Fruit fly (Drosophila melanogaster) whole organism, embryonic: Measurements from ENCODE around the gene CG10345.
A peak's percentile ranks its signal among the peaks of the same experiment; 100 is the strongest.

Source experiments
- Aef1 ChIP-seq: fragments of 200-800 bp; sonication (Bioruptor generic); IDR thresholded peaks from 3 replicates; pipeline ENCODE4 v1.3.6; 2022; ENCODE audit warnings: missing biosample characterization, missing genetic modification characterization
- BEAF-32 ChIP-seq: fragments of 200-800 bp; sonication (Bioruptor generic); optimal IDR thresholded peaks from 3 replicates; lab custom pipeline; 2017; ENCODE audit warnings: missing biosample characterization, missing genetic modification characterization, mild to moderate bottlenecking, moderate library complexity, missing genetic modification reagents
- Bgb ChIP-seq: fragments of 200-800 bp; sonication (Bioruptor generic); IDR thresholded peaks from 2 replicates; pipeline ENCODE4 v1.3.6; 2022; ENCODE audit warnings: missing biosample characterization, missing genetic modification characterization; ENCODE audit not compliant: partially characterized antibody
- C15 ChIP-seq: fragments of 200-800 bp; sonication (Bioruptor generic); IDR thresholded peaks from 3 replicates; pipeline ENCODE4 v1.3.6; 2022; ENCODE audit warnings: missing biosample characterization, missing genetic modification characterization
- CG1233 ChIP-seq: fragments of 200-800 bp; sonication (Bioruptor generic); optimal IDR thresholded peaks from 4 replicates; lab custom pipeline; 2018; ENCODE audit warnings: missing biosample characterization, mild to moderate bottlenecking, missing genetic modification characterization
- CG12391 ChIP-seq: fragments of 200-800 bp; sonication (Bioruptor generic); optimal IDR thresholded peaks from 3 replicates; lab custom pipeline; 2018; ENCODE audit warnings: missing biosample characterization, mild to moderate bottlenecking, missing genetic modification characterization, moderate library complexity
- CG13894 ChIP-seq: fragments of 200-800 bp; sonication (Bioruptor generic); optimal IDR thresholded peaks from 3 replicates; lab custom pipeline; 2018; ENCODE audit warnings: missing biosample characterization, mild to moderate bottlenecking, missing genetic modification characterization, moderate library complexity
- CG15011 ChIP-seq: fragments of 200-800 bp; sonication (Bioruptor generic); optimal IDR thresholded peaks from 3 replicates; lab custom pipeline; 2018; ENCODE audit warnings: missing biosample characterization, mild to moderate bottlenecking, missing genetic modification characterization
- CG1529 ChIP-seq: fragments of 200-800 bp; sonication (Bioruptor generic); optimal IDR thresholded peaks from 3 replicates; lab custom pipeline; 2018; ENCODE audit warnings: missing biosample characterization, missing genetic modification characterization
- CG30403 ChIP-seq: fragments of 200-800 bp; sonication (Bioruptor generic); optimal IDR thresholded peaks from 3 replicates; lab custom pipeline; 2016; ENCODE audit warnings: missing biosample characterization, missing genetic modification characterization
- CG3065 ChIP-seq: fragments of 200-800 bp; sonication (Bioruptor generic); optimal IDR thresholded peaks from 2 replicates; lab custom pipeline; 2016; ENCODE audit warnings: missing biosample characterization, missing genetic modification characterization
- CG31224 ChIP-seq: fragments of 200-800 bp; sonication (Bioruptor generic); IDR thresholded peaks from 2 replicates; pipeline ENCODE4 v1.3.6; 2022; ENCODE audit warnings: missing biosample characterization, missing genetic modification characterization
- CG33213 ChIP-seq: fragments of 200-800 bp; sonication (Bioruptor generic); optimal IDR thresholded peaks from 3 replicates; lab custom pipeline; 2016; ENCODE audit warnings: missing biosample characterization, missing genetic modification characterization
- CG33557 ChIP-seq: fragments of 200-800 bp; sonication (Bioruptor generic); optimal IDR thresholded peaks from 2 replicates; lab custom pipeline; 2019; ENCODE audit warnings: missing biosample characterization, mild to moderate bottlenecking, missing genetic modification characterization, moderate library complexity
- CG34376 ChIP-seq: fragments of 200-800 bp; sonication (Bioruptor generic); optimal IDR thresholded peaks from 2 replicates; lab custom pipeline; 2018; ENCODE audit warnings: missing biosample characterization, mild to moderate bottlenecking, missing genetic modification characterization
- CG3847 ChIP-seq: fragments of 200-800 bp; sonication (Bioruptor generic); IDR thresholded peaks from 2 replicates; pipeline ENCODE4 v1.3.6; 2022; ENCODE audit warnings: missing biosample characterization, missing genetic modification characterization
- CG3995 ChIP-seq: fragments of 200-800 bp; sonication (Bioruptor generic); optimal IDR thresholded peaks from 3 replicates; lab custom pipeline; 2016; ENCODE audit warnings: missing biosample characterization, missing genetic modification characterization
- CG4360 ChIP-seq: fragments of 200-800 bp; sonication (Bioruptor generic); IDR thresholded peaks from 2 replicates; pipeline ENCODE4 v1.3.6; 2022; ENCODE audit warnings: missing biosample characterization, missing genetic modification characterization
- CG4730 ChIP-seq: fragments of 200-800 bp; sonication (Bioruptor generic); IDR thresholded peaks from 2 replicates; pipeline ENCODE4 v1.3.6; 2022; ENCODE audit warnings: missing biosample characterization, missing genetic modification characterization
- CG6272 ChIP-seq: fragments of 200-800 bp; sonication (Bioruptor generic); IDR thresholded peaks from 2 replicates; pipeline ENCODE4 v1.3.6; 2022; ENCODE audit warnings: missing biosample characterization, missing genetic modification characterization
- CG6813 ChIP-seq: fragments of 200-800 bp; sonication (Bioruptor generic); optimal IDR thresholded peaks from 2 replicates; lab custom pipeline; 2017; ENCODE audit warnings: missing biosample characterization, missing genetic modification characterization, mild to moderate bottlenecking, moderate library complexity, missing genetic modification reagents
- Chrac-16 ChIP-seq: fragments of 200-800 bp; sonication (Bioruptor generic); optimal IDR thresholded peaks from 3 replicates; lab custom pipeline; 2016; ENCODE audit warnings: missing biosample characterization, missing genetic modification characterization
- E2f1 ChIP-seq: fragments of 200-800 bp; sonication (Bioruptor generic); IDR thresholded peaks from 2 replicates; pipeline ENCODE4 v1.3.6; 2022; ENCODE audit warnings: missing biosample characterization, missing genetic modification characterization
- Ets97D ChIP-seq: fragments of 200-800 bp; sonication (Bioruptor generic); optimal IDR thresholded peaks from 3 replicates; lab custom pipeline; 2016; ENCODE audit warnings: missing biosample characterization, missing genetic modification characterization
- Hmr ChIP-seq: fragments of 200-800 bp; sonication (Bioruptor generic); optimal IDR thresholded peaks from 3 replicates; lab custom pipeline; 2017; ENCODE audit warnings: mild to moderate bottlenecking, missing biosample characterization, missing genetic modification reagents, missing genetic modification characterization
- Max ChIP-seq: fragments of 200-800 bp; sonication (Bioruptor generic); optimal IDR thresholded peaks from 2 replicates; lab custom pipeline; 2016; ENCODE audit warnings: missing biosample characterization, mild to moderate bottlenecking, missing genetic modification characterization
- Mrtf ChIP-seq: fragments of 200-800 bp; sonication (Bioruptor generic); IDR thresholded peaks from 3 replicates; pipeline ENCODE4 v1.3.6; 2022; ENCODE audit warnings: missing biosample characterization, missing genetic modification characterization
- NC2α ChIP-seq: fragments of 200-800 bp; sonication (Bioruptor generic); optimal IDR thresholded peaks from 2 replicates; lab custom pipeline; 2016; ENCODE audit warnings: missing biosample characterization, missing genetic modification characterization
- Opbp ChIP-seq: fragments of 200-800 bp; sonication (Bioruptor generic); IDR thresholded peaks from 3 replicates; pipeline ENCODE4 v1.3.6; 2022; ENCODE audit warnings: missing biosample characterization, missing genetic modification characterization; ENCODE audit not compliant: partially characterized antibody
- Six4 ChIP-seq: fragments of 200-800 bp; sonication (Bioruptor generic); optimal IDR thresholded peaks from 2 replicates; lab custom pipeline; 2016; ENCODE audit warnings: missing biosample characterization, missing genetic modification characterization
- amos ChIP-seq: fragments of 200-800 bp; sonication (Bioruptor generic); IDR thresholded peaks from 2 replicates; pipeline ENCODE4 v1.3.6; 2022; ENCODE audit warnings: missing biosample characterization, missing genetic modification characterization; ENCODE audit not compliant: partially characterized antibody
- ato ChIP-seq: fragments of 200-800 bp; sonication (Bioruptor generic); IDR thresholded peaks from 2 replicates; pipeline ENCODE4 v1.3.6; 2022; ENCODE audit warnings: missing biosample characterization, missing genetic modification characterization; ENCODE audit not compliant: partially characterized antibody
- bab2 ChIP-seq: fragments of 200-800 bp; sonication (Bioruptor generic); optimal IDR thresholded peaks from 2 replicates; lab custom pipeline; 2016; ENCODE audit warnings: missing biosample characterization, missing genetic modification characterization
- chif ChIP-seq, 2 experiments: fragments of 200-800 bp; sonication (Bioruptor generic); optimal IDR thresholded peaks; 3 replicates each; lab custom pipeline; 2016; ENCODE audit warnings: missing biosample characterization in 2 of 2, missing genetic modification characterization in 2 of 2
- dimm ChIP-seq: fragments of 200-800 bp; sonication (Bioruptor generic); IDR thresholded peaks from 2 replicates; pipeline ENCODE4 v1.3.6; 2022; ENCODE audit warnings: missing biosample characterization, missing genetic modification characterization
- disco-r ChIP-seq: fragments of 200-800 bp; sonication (Bioruptor generic); optimal IDR thresholded peaks from 2 replicates; lab custom pipeline; 2016; ENCODE audit warnings: missing biosample characterization, missing genetic modification characterization
- fd102C ChIP-seq: fragments of 200-800 bp; sonication (Bioruptor generic); optimal IDR thresholded peaks from 2 replicates; lab custom pipeline; 2018; ENCODE audit warnings: missing biosample characterization, mild to moderate bottlenecking, missing genetic modification characterization, moderate library complexity
- fd96Cb ChIP-seq: fragments of 200-800 bp; sonication (Bioruptor generic); optimal IDR thresholded peaks from 2 replicates; lab custom pipeline; 2018; ENCODE audit warnings: missing biosample characterization, mild to moderate bottlenecking, missing genetic modification characterization, moderate library complexity
- jing ChIP-seq: fragments of 200-800 bp; sonication (Bioruptor generic); optimal IDR thresholded peaks from 2 replicates; lab custom pipeline; 2018; ENCODE audit warnings: missing biosample characterization, mild to moderate bottlenecking, missing genetic modification characterization
- knrl ChIP-seq: fragments of 200-800 bp; sonication (Bioruptor generic); IDR thresholded peaks from 3 replicates; pipeline ENCODE4 v1.3.6; 2022; ENCODE audit warnings: missing biosample characterization, missing genetic modification characterization; ENCODE audit not compliant: partially characterized antibody
- nmo ChIP-seq: fragments of 200-800 bp; sonication (Bioruptor generic); optimal IDR thresholded peaks from 2 replicates; lab custom pipeline; 2018; ENCODE audit warnings: missing biosample characterization, mild to moderate bottlenecking, missing genetic modification characterization, moderate library complexity
- oc ChIP-seq: fragments of 200-800 bp; sonication (Bioruptor generic); optimal IDR thresholded peaks from 2 replicates; lab custom pipeline; 2018; ENCODE audit warnings: missing biosample characterization, mild to moderate bottlenecking, missing genetic modification characterization, moderate library complexity
- pita ChIP-seq: fragments of 200-800 bp; sonication (Bioruptor generic); optimal IDR thresholded peaks from 2 replicates; lab custom pipeline; 2017; ENCODE audit warnings: missing biosample characterization, mild to moderate bottlenecking, missing genetic modification characterization
- pnt ChIP-seq: fragments of 200-800 bp; sonication (Bioruptor generic); optimal IDR thresholded peaks from 3 replicates; lab custom pipeline; 2016; ENCODE audit warnings: missing biosample characterization, missing genetic modification characterization
- pzg ChIP-seq: fragments of 200-800 bp; sonication (Bioruptor generic); optimal IDR thresholded peaks from 3 replicates; lab custom pipeline; 2018; ENCODE audit warnings: missing biosample characterization, mild to moderate bottlenecking, missing genetic modification characterization, moderate library complexity
- sens-2 ChIP-seq: fragments of 200-800 bp; sonication (Bioruptor generic); IDR thresholded peaks from 2 replicates; pipeline ENCODE4 v1.3.6; 2022; ENCODE audit warnings: missing biosample characterization, missing genetic modification characterization
- sim ChIP-seq: fragments of 200-800 bp; sonication (Bioruptor generic); IDR thresholded peaks from 2 replicates; pipeline ENCODE4 v1.3.6; 2022; ENCODE audit warnings: missing biosample characterization, missing genetic modification characterization
- tna ChIP-seq: fragments of 200-800 bp; sonication (Bioruptor generic); IDR thresholded peaks from 2 replicates; pipeline ENCODE4 v1.3.6; 2022; ENCODE audit warnings: missing biosample characterization, missing genetic modification characterization; ENCODE audit not compliant: partially characterized antibody

The CG10345 gene

DNA sequence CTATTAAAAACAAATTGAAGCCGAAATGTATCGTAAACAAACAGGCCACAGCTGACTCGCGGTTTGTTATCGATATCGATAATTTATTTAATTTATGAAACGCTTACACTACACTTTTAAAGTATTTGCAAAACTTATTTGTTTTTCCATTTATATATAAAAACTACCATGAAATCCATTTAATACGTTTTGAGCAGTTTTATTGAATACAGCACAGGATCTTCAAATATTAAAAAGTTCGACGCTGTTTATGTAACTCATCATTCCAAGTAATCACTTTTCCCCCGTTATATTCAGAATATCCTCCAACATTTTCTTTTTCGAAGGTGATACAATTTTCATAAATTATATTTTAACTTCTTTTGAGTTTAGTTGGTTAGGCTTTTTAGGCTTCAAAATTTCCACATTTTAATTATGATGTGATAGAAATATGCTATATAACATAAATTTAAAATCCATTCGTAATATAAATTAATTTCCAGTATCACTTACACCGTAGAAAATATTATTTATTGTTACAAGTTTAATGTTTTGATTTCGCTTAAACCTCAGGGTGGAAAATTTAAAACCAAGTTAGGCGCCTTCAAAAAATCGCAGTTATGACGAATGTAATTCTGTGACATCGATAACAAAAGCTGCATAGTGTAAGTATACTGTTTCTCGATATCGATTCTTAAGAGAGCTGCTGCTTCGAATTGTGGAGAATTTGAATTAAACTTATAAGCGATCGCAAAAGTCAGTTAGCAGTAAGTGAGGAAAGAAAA lies 42.5 kb upstream of the CG10345 start, which contains the start of the genes CG10324 and CCT3 (continued):
- TF ChIP-seq oc (tag; lab: Kevin White, UChicago) = no peak
- peak; percentile 44 for TF ChIP-seq CG1529 (GFP tag; lab: Kevin White, UChicago)
- no peak for TF ChIP-seq ato (GFP tag; lab: Robert Waterston, UW)
- peak; percentile 83 for TF ChIP-seq nmo
- TF ChIP-seq CG15011 (GFP tag; lab: Kevin White, UChicago) = no peak
- peak; percentile 34; the same call in 1 of the 2 replicates for TF ChIP-seq CG31224 (GFP tag; lab: Robert Waterston, UW)
- TF ChIP-seq E2f1 (GFP tag; lab: Robert Waterston, UW) = peak; percentile 19; the same call in 1 of the 2 replicates
- TF ChIP-seq knrl (GFP tag; lab: Robert Waterston, UW) = peak; percentile 68
- TF ChIP-seq sens-2 (GFP tag; lab: Robert Waterston, UW) = peak; percentile 26; the same call in 1 of the 2 replicates
- TF ChIP-seq chif (GFP tag; optimal IDR thresholded peaks at IDR 0.05; lab: Kevin White, UChicago) = peak; percentile 31 to 37
- TF ChIP-seq CG1233 (GFP tag; lab: Kevin White, UChicago) = peak; percentile 51
- peak; percentile 75 for TF ChIP-seq CG12391
- no peak for TF ChIP-seq Hmr
- peak; percentile 43 for TF ChIP-seq CG34376 (GFP tag; lab: Kevin White, UChicago)
- no peak for TF ChIP-seq jing
- TF ChIP-seq CG6813 (GFP tag; lab: Kevin White, UChicago) = no peak
- TF ChIP-seq Bgb (GFP tag; lab: Robert Waterston, UW) = peak; percentile 66
- TF ChIP-seq pzg (GFP tag; lab: Kevin White, UChicago) = peak; percentile 37
- peak; percentile 60 for TF ChIP-seq CG3847
- peak; percentile 98 for TF ChIP-seq CG3995 (GFP tag; lab: Kevin White, UChicago)
- TF ChIP-seq fd96Cb (tag; lab: Kevin White, UChicago) = peak; percentile 70
- TF ChIP-seq CG4360 (GFP tag; lab: Robert Waterston, UW) = no peak
- peak; percentile 72 for TF ChIP-seq amos (GFP tag; lab: Robert Waterston, UW)
- TF ChIP-seq CG33213 (GFP tag; lab: Kevin White, UChicago) = no peak
- no peak for TF ChIP-seq disco-r (GFP tag; lab: Kevin White, UChicago)
- peak; percentile 25 for TF ChIP-seq CG13894 (tag; lab: Kevin White, UChicago)
- peak; percentile 52 for TF ChIP-seq Chrac-16 (GFP tag; lab: Kevin White, UChicago)
- TF ChIP-seq CG33557 = peak; percentile 65
- no peak for TF ChIP-seq Mrtf (GFP tag; lab: Robert Waterston, UW)
- no peak for TF ChIP-seq CG3065 (GFP tag; lab: Kevin White, UChicago)
- 0 out of 3 replicates have a peak, but pooled peaks have one; percentile 34 for TF ChIP-seq C15
- no peak for TF ChIP-seq sim (GFP tag; lab: Robert Waterston, UW)
- peak; percentile 56 for TF ChIP-seq bab2 (GFP tag; lab: Kevin White, UChicago)
- no peak for TF ChIP-seq Ets97D (GFP tag; lab: Kevin White, UChicago)
- TF ChIP-seq pnt (GFP tag; lab: Kevin White, UChicago) = peak; percentile 45
- TF ChIP-seq CG6272 (GFP tag; lab: Robert Waterston, UW) = no peak
- no peak for TF ChIP-seq pita (GFP tag; lab: Kevin White, UChicago)
- TF ChIP-seq tna (GFP tag; lab: Robert Waterston, UW) = peak; percentile 56
- TF ChIP-seq dimm (GFP tag; lab: Robert Waterston, UW) = no peak
- peak; percentile 37 for TF ChIP-seq Six4 (GFP tag; lab: Kevin White, UChicago)
- peak; percentile 80 for TF ChIP-seq CG30403
- no peak for TF ChIP-seq fd102C (GFP tag; lab: Kevin White, UChicago)
- TF ChIP-seq Aef1 (GFP tag; lab: Robert Waterston, UW) = peak; percentile 25; the same call in 1 of the 3 replicates
- peak; percentile 77 for TF ChIP-seq BEAF-32 (GFP tag; lab: Kevin White, UChicago)
- TF ChIP-seq CG4730 = no peak
- peak; percentile 53 for TF ChIP-seq Max
- no peak for TF ChIP-seq NC2α (GFP tag; lab: Kevin White, UChicago)
- TF ChIP-seq Opbp (GFP tag; lab: Robert Waterston, UW) = peak; percentile 57; the same call in 2 of the 3 replicates
